Worm (Caenorhabditis elegans): Measurements from ENCODE around the gene elpc-3.

- TF ChIP-seq Y5F2A.4 (GFP tag; optimal IDR thresholded peaks at IDR 0.05) (no peak), nhr-237 (tag; optimal IDR thresholded peaks at IDR 0.05) (no peak), daf-12 (tag; optimal IDR thresholded peaks at IDR 0.05) (no peak), lin-38 (GFP tag; IDR thresholded peaks at IDR 0.05) (no peak), nhr-6 (tag; optimal IDR thresholded peaks at IDR 0.05) (no peak), ceh-44 (GFP tag; IDR thresholded peaks at IDR 0.05) (no peak), ZK337.2 (GFP tag; IDR thresholded peaks at IDR 0.05) (no peak), duxl-1 (tag; optimal IDR thresholded peaks at IDR 0.05; ENCODE audit: poor library complexity) (no peak), hlh-30 (tag; optimal IDR thresholded peaks at IDR 0.05; ENCODE audit: insufficient read depth) (no peak), lim-7 (GFP tag; IDR thresholded peaks at IDR 0.05) (no peak), dpl-1 (GFP tag; optimal IDR thresholded peaks at IDR 0.05) (no peak), lin-15B (tag; optimal IDR thresholded peaks at IDR 0.05) (no peak)
Observed at ce11 chrV:12140625-12141024, 40.6 kb downstream of the elpc-3 start, which contains the start of gene C27A7.3.

All from whole organism, L4 larva.